Fruit fly (Drosophila melanogaster) Kc167 (cell line): Measurements from ENCODE around the gene CG46313.

Experiments used
- Sin3A ChIP-seq: fragments of >200 bp; optimal IDR thresholded peaks from 2 replicates; lab custom pipeline; 2018; ENCODE audit warnings: missing external identifiers
- insv ChIP-seq: fragments of >200 bp; optimal IDR thresholded peaks from 3 replicates; lab custom pipeline; 2018; ENCODE audit warnings: missing external identifiers
- psq ChIP-seq: fragments of >200 bp; optimal IDR thresholded peaks from 2 replicates; lab custom pipeline; 2017; ENCODE audit warnings: missing external identifiers
- ttk ChIP-seq: sonication (Bioruptor generic); optimal IDR thresholded peaks from 2 replicates; lab custom pipeline; 2017; ENCODE audit warnings: missing external identifiers

dm6 chr3R:26989802-26990509 is 11.6 kb downstream of the CG46313 start, which contains the start of gene CG31076:
- TF ChIP-seq psq (lab: Kevin White, UChicago) (no peak), ttk (lab: Kevin White, UChicago) (no peak), Sin3A (lab: Kevin White, UChicago) (no peak), insv (lab: Kevin White, UChicago) (no peak)
